Fruit fly (Drosophila melanogaster) whole organism, embryonic: Measurements from ENCODE around the gene SsRbeta.

ENCODE experiments used
- Adf1 ChIP-seq: fragments of 200-800 bp; sonication (Bioruptor generic); IDR thresholded peaks from 2 replicates; pipeline ENCODE4 v1.3.6; 2022; ENCODE audit warnings: missing biosample characterization, missing genetic modification characterization
- C15 ChIP-seq: fragments of 200-800 bp; sonication (Bioruptor generic); IDR thresholded peaks from 3 replicates; pipeline ENCODE4 v1.3.6; 2022; ENCODE audit warnings: missing biosample characterization, missing genetic modification characterization
- CG10565 ChIP-seq: fragments of 200-800 bp; sonication (Bioruptor generic); optimal IDR thresholded peaks from 3 replicates; lab custom pipeline; 2016; ENCODE audit warnings: missing biosample characterization, mild to moderate bottlenecking, missing genetic modification characterization
- CG10654 ChIP-seq: fragments of 200-800 bp; sonication (Bioruptor generic); optimal IDR thresholded peaks from 2 replicates; lab custom pipeline; 2016; ENCODE audit warnings: missing biosample characterization, missing genetic modification characterization
- CG11695 ChIP-seq: fragments of 200-800 bp; sonication (Bioruptor generic); IDR thresholded peaks from 3 replicates; pipeline ENCODE4 v1.3.6; 2022; ENCODE audit warnings: missing biosample characterization, missing genetic modification characterization
- CG13287 ChIP-seq: fragments of 200-800 bp; sonication (Bioruptor generic); IDR thresholded peaks from 2 replicates; pipeline ENCODE4 v1.3.6; 2022; ENCODE audit warnings: missing biosample characterization, missing genetic modification characterization; ENCODE audit not compliant: partially characterized antibody
- CG14050 ChIP-seq: fragments of 200-800 bp; sonication (Bioruptor generic); IDR thresholded peaks from 3 replicates; pipeline ENCODE4 v1.3.6; 2022; ENCODE audit warnings: missing biosample characterization, missing genetic modification characterization
- CG17359 ChIP-seq: fragments of 200-800 bp; sonication (Bioruptor generic); optimal IDR thresholded peaks from 3 replicates; lab custom pipeline; 2018; ENCODE audit warnings: missing biosample characterization, mild to moderate bottlenecking, missing genetic modification characterization, moderate library complexity
- CG17829 ChIP-seq: fragments of 200-800 bp; optimal IDR thresholded peaks from 2 replicates; lab custom pipeline; 2019; ENCODE audit warnings: missing biosample characterization, mild to moderate bottlenecking, missing genetic modification characterization, moderate library complexity
- CG2202 ChIP-seq: fragments of 200-800 bp; sonication (Bioruptor generic); optimal IDR thresholded peaks from 2 replicates; lab custom pipeline; 2018; ENCODE audit warnings: missing biosample characterization, mild to moderate bottlenecking, missing genetic modification characterization
- CG2712 ChIP-seq: fragments of 200-800 bp; optimal IDR thresholded peaks from 3 replicates; lab custom pipeline; 2019; ENCODE audit warnings: missing biosample characterization, mild to moderate bottlenecking, missing genetic modification characterization, moderate library complexity
- CG30403 ChIP-seq: fragments of 200-800 bp; sonication (Bioruptor generic); optimal IDR thresholded peaks from 3 replicates; lab custom pipeline; 2016; ENCODE audit warnings: missing biosample characterization, missing genetic modification characterization
- CG31365 ChIP-seq: fragments of 200-800 bp; sonication (Bioruptor generic); optimal IDR thresholded peaks from 2 replicates; lab custom pipeline; 2018; ENCODE audit warnings: missing biosample characterization, mild to moderate bottlenecking, missing genetic modification characterization
- CG3281 ChIP-seq: fragments of 200-800 bp; sonication (Bioruptor generic); optimal IDR thresholded peaks from 3 replicates; lab custom pipeline; 2017; ENCODE audit warnings: missing biosample characterization, mild to moderate bottlenecking, missing genetic modification characterization
- CG3838 ChIP-seq: fragments of 200-800 bp; sonication (Bioruptor generic); optimal IDR thresholded peaks from 3 replicates; lab custom pipeline; 2016; ENCODE audit warnings: missing biosample characterization, missing genetic modification characterization
- CG6175 ChIP-seq: fragments of 200-800 bp; sonication (Bioruptor generic); IDR thresholded peaks from 3 replicates; pipeline ENCODE4 v1.3.6; 2022; ENCODE audit warnings: missing biosample characterization, missing genetic modification characterization
- CG6765 ChIP-seq: fragments of 200-800 bp; sonication (Bioruptor generic); optimal IDR thresholded peaks from 3 replicates; lab custom pipeline; 2017; ENCODE audit warnings: missing biosample characterization, mild to moderate bottlenecking, missing genetic modification characterization
- CG7357 ChIP-seq: fragments of 200-800 bp; sonication (Bioruptor generic); IDR thresholded peaks from 3 replicates; pipeline ENCODE4 v1.3.6; 2022; ENCODE audit warnings: missing biosample characterization, missing genetic modification characterization
- CG8290 ChIP-seq, 3 experiments: fragments of 200-800 bp; sonication (Bioruptor generic); optimal IDR thresholded peaks; 2 replicates each; lab custom pipeline; 2016 to 2019; ENCODE audit warnings: missing biosample characterization in 3 of 3, missing genetic modification characterization in 3 of 3, mild to moderate bottlenecking in 2 of 3, moderate library complexity in 1 of 3
- CG8478 ChIP-seq: fragments of >200 bp; optimal IDR thresholded peaks from 2 replicates; lab custom pipeline; 2018
- D19B ChIP-seq: fragments of 200-800 bp; sonication (Bioruptor generic); optimal IDR thresholded peaks from 2 replicates; lab custom pipeline; 2017; ENCODE audit warnings: missing biosample characterization, mild to moderate bottlenecking, missing genetic modification characterization
- Elba2 ChIP-seq: fragments of 200-800 bp; sonication (Bioruptor generic); optimal IDR thresholded peaks from 3 replicates; lab custom pipeline; 2016; ENCODE audit warnings: missing biosample characterization, missing genetic modification characterization
- Ets65A ChIP-seq: fragments of 200-800 bp; sonication (Bioruptor generic); peaks from one replicate; lab custom pipeline; 2016; ENCODE audit warnings: missing biosample characterization, missing genetic modification characterization
- HLH3B ChIP-seq: fragments of 200-800 bp; sonication (Bioruptor generic); IDR thresholded peaks from 2 replicates; pipeline ENCODE4 v1.3.6; 2022; ENCODE audit warnings: missing biosample characterization, missing genetic modification characterization
- HLH54F ChIP-seq: fragments of 200-800 bp; sonication (Bioruptor generic); optimal IDR thresholded peaks from 3 replicates; lab custom pipeline; 2016; ENCODE audit warnings: missing biosample characterization, missing genetic modification characterization
- Hr51 ChIP-seq, 2 experiments: fragments of 200-800 bp; sonication (Bioruptor generic); optimal IDR thresholded peaks; 2 replicates in 1 of 2; 3 replicates in 1 of 2; lab custom pipeline; 2016 to 2018; ENCODE audit warnings: missing biosample characterization in 2 of 2, missing genetic modification characterization in 2 of 2, mild to moderate bottlenecking in 1 of 2, moderate library complexity in 1 of 2
- Hr78 ChIP-seq, 2 experiments: fragments of 200-800 bp in 1 of 2; fragments of >200 bp in 1 of 2; sonication (Bioruptor generic) in 1 of 2; optimal IDR thresholded peaks; 2 replicates each; lab custom pipeline; 2017 to 2019; ENCODE audit warnings: missing biosample characterization in 2 of 2, missing genetic modification characterization in 2 of 2, mild to moderate bottlenecking in 1 of 2, moderate library complexity in 1 of 2
- Mes4 ChIP-seq: fragments of 200-800 bp; sonication (Bioruptor generic); optimal IDR thresholded peaks from 2 replicates; lab custom pipeline; 2016; ENCODE audit warnings: missing biosample characterization, missing genetic modification characterization
- al ChIP-seq: fragments of 200-800 bp; sonication (Bioruptor generic); IDR thresholded peaks from 2 replicates; pipeline ENCODE4 v1.3.6; 2022; ENCODE audit warnings: missing biosample characterization, missing genetic modification characterization
- ato ChIP-seq: fragments of 200-800 bp; sonication (Bioruptor generic); IDR thresholded peaks from 2 replicates; pipeline ENCODE4 v1.3.6; 2022; ENCODE audit warnings: missing biosample characterization, missing genetic modification characterization; ENCODE audit not compliant: partially characterized antibody
- chinmo ChIP-seq: fragments of 200-800 bp; sonication (Bioruptor generic); IDR thresholded peaks from 4 replicates; pipeline ENCODE4 v1.3.6; 2022; ENCODE audit warnings: missing biosample characterization, missing genetic modification characterization; ENCODE audit not compliant: partially characterized antibody
- croc ChIP-seq: fragments of 200-800 bp; sonication (Bioruptor generic); conservative IDR thresholded peaks from 3 replicates; pipeline ENCODE4 v1.3.6; 2022; ENCODE audit warnings: missing biosample characterization, missing genetic modification characterization
- cwo ChIP-seq: fragments of 200-800 bp; sonication (Bioruptor generic); optimal IDR thresholded peaks from 3 replicates; lab custom pipeline; 2017; ENCODE audit warnings: missing biosample characterization, missing genetic modification characterization, mild to moderate bottlenecking, moderate library complexity, missing genetic modification reagents
- esg ChIP-seq: fragments of 200-800 bp; sonication (Bioruptor generic); conservative IDR thresholded peaks from 2 replicates; pipeline ENCODE4 v1.3.6; 2022; ENCODE audit warnings: missing biosample characterization, missing genetic modification characterization
- fd64A ChIP-seq: fragments of 200-800 bp; sonication (Bioruptor generic); optimal IDR thresholded peaks from 3 replicates; lab custom pipeline; 2018; ENCODE audit warnings: missing biosample characterization, mild to moderate bottlenecking, missing genetic modification characterization
- gfzf ChIP-seq: fragments of 200-800 bp; sonication (Bioruptor generic); optimal IDR thresholded peaks from 2 replicates; lab custom pipeline; 2016; ENCODE audit warnings: missing biosample characterization, mild to moderate bottlenecking, missing genetic modification characterization, moderate library complexity
- knrl ChIP-seq: fragments of 200-800 bp; sonication (Bioruptor generic); IDR thresholded peaks from 3 replicates; pipeline ENCODE4 v1.3.6; 2022; ENCODE audit warnings: missing biosample characterization, missing genetic modification characterization; ENCODE audit not compliant: partially characterized antibody
- lmd ChIP-seq: fragments of 200-800 bp; sonication (Bioruptor generic); IDR thresholded peaks from 2 replicates; pipeline ENCODE4 v1.3.6; 2022; ENCODE audit warnings: missing biosample characterization, missing genetic modification characterization
- lov ChIP-seq, 2 experiments: fragments of 200-800 bp in 1 of 2; fragments of >200 bp in 1 of 2; sonication (Bioruptor generic) in 1 of 2; IDR thresholded peaks in 1 of 2; optimal IDR thresholded peaks in 1 of 2; 2 replicates in 1 of 2; 3 replicates in 1 of 2; pipeline versions ENCODE4 v1.3.6 to Lab custom; 2017 to 2022; ENCODE audit warnings: missing biosample characterization in 1 of 2, missing genetic modification characterization in 1 of 2
- pnt ChIP-seq: fragments of 200-800 bp; sonication (Bioruptor generic); optimal IDR thresholded peaks from 3 replicates; lab custom pipeline; 2016; ENCODE audit warnings: missing biosample characterization, missing genetic modification characterization
- pzg ChIP-seq: fragments of 200-800 bp; sonication (Bioruptor generic); optimal IDR thresholded peaks from 3 replicates; lab custom pipeline; 2018; ENCODE audit warnings: missing biosample characterization, mild to moderate bottlenecking, missing genetic modification characterization, moderate library complexity
- row ChIP-seq: fragments of 200-800 bp; sonication (Bioruptor generic); IDR thresholded peaks from 3 replicates; pipeline ENCODE4 v1.3.6; 2022; ENCODE audit warnings: missing biosample characterization, missing genetic modification characterization
- slou ChIP-seq: fragments of 200-800 bp; sonication (Bioruptor generic); optimal IDR thresholded peaks from 3 replicates; lab custom pipeline; 2016; ENCODE audit warnings: missing biosample characterization, missing genetic modification characterization
- sr ChIP-seq: fragments of 200-800 bp; sonication (Bioruptor generic); IDR thresholded peaks from 3 replicates; pipeline ENCODE4 v1.3.6; 2022; ENCODE audit warnings: missing biosample characterization, missing genetic modification characterization
- tap ChIP-seq: fragments of 200-800 bp; optimal IDR thresholded peaks from 3 replicates; lab custom pipeline; 2019; ENCODE audit warnings: missing biosample characterization, mild to moderate bottlenecking, missing genetic modification characterization, moderate library complexity
- twi ChIP-seq: fragments of 200-800 bp; optimal IDR thresholded peaks from 2 replicates; lab custom pipeline; 2019; ENCODE audit warnings: missing biosample characterization, mild to moderate bottlenecking, missing genetic modification characterization, moderate library complexity
- wor ChIP-seq: fragments of 200-800 bp; sonication (Bioruptor generic); IDR thresholded peaks from 2 replicates; pipeline ENCODE4 v1.3.6; 2022; ENCODE audit warnings: missing biosample characterization, missing genetic modification characterization

Gene SsRbeta

DNA sequence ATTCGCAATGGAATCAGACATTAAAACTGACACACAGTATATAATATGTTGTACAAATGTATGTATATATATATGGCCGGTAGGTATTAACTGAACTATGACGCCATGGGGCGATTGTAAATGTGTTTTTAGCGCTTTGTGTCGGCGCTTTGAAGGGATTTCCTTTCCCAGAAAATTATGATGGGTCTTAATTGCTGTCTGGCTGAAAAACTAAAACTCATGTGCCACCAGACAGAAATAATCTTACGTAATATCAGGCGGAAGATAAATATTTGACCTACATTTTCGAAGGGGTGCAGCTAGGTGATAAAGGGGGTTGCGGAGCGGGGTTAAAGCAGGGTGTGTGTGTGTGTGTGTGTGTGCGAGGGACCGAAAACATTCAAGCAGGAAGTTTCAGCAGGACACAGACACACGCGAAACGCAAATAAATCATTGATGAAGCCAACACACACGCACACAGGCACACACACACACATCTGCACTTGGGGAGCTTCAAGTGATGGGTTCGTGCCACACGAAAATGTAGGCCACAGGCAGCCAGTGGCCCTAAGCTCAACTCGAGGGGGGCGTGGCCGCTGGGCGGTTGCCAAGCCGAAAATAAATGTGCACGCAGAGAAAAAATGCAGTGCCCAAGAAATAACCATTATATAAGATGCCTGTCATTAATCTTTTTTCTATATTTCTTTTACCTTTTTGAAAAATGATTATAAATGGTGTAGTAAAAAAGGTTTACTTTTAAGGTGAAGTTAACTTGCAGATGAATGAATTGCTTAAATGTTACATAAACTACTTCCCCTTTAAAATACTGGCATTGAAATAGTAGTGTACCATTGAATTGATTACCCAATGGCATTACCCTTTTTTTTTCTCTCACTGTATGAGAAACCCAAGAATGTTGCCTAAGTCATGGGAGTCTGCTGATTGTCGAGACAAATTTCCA, 28.1 kb downstream of the SsRbeta start (continued):
- no peak; the same call in 2 of the 3 replicates for TF ChIP-seq croc (GFP tag; lab: Robert Waterston, UW)
- no peak for TF ChIP-seq slou (GFP tag; lab: Kevin White, UChicago)
- no peak for TF ChIP-seq CG13287 (GFP tag; lab: Robert Waterston, UW)
- peak; percentile 20 for TF ChIP-seq Mes4 (GFP tag; lab: Kevin White, UChicago)
- peak; percentile 5 for TF ChIP-seq tap (tag; lab: Kevin White, UChicago)
- TF ChIP-seq Adf1 (GFP tag; lab: Robert Waterston, UW) = no peak
- no peak for TF ChIP-seq CG6765 (GFP tag; lab: Kevin White, UChicago)
- TF ChIP-seq wor (GFP tag; lab: Robert Waterston, UW) = 0 out of 2 replicates have a peak, but pooled peaks have one; percentile 26
- TF ChIP-seq C15 (GFP tag; lab: Robert Waterston, UW) = no peak
- TF ChIP-seq Elba2 (GFP tag; lab: Kevin White, UChicago) = no peak
- no peak for TF ChIP-seq lov (optimal IDR thresholded peaks at IDR 0.05; lab: Kevin White, UChicago)
- TF ChIP-seq lov (GFP tag; IDR thresholded peaks at IDR 0.05; lab: Robert Waterston, UW) = no peak
- TF ChIP-seq twi (tag; lab: Kevin White, UChicago) = no peak
- peak; percentile 21 for TF ChIP-seq CG17829 (tag; lab: Kevin White, UChicago)
- peak; percentile 10 for TF ChIP-seq CG8290 (GFP tag; optimal IDR thresholded peaks at IDR 0.05; lab: Kevin White, UChicago)
- no peak for TF ChIP-seq CG8290 (tag; optimal IDR thresholded peaks at IDR 0.05; lab: Kevin White, UChicago)
- peak; percentile 10 for TF ChIP-seq pnt (GFP tag; lab: Kevin White, UChicago)
- no peak for TF ChIP-seq sr
- peak; percentile 66 for TF ChIP-seq row
- TF ChIP-seq CG10565 (GFP tag; lab: Kevin White, UChicago) = no peak
- TF ChIP-seq Ets65A (GFP tag; lab: Kevin White, UChicago) = peak; percentile 90
- TF ChIP-seq CG17359 (tag; lab: Kevin White, UChicago) = peak; percentile 60
- TF ChIP-seq CG3838 (GFP tag; lab: Kevin White, UChicago) = no peak
- TF ChIP-seq CG6175 (GFP tag; lab: Robert Waterston, UW) = no peak
- TF ChIP-seq HLH54F (GFP tag; lab: Kevin White, UChicago) = peak; percentile 34
- TF ChIP-seq fd64A (GFP tag; lab: Kevin White, UChicago) = no peak
- TF ChIP-seq CG14050 = no peak
- TF ChIP-seq cwo (GFP tag; lab: Kevin White, UChicago) = no peak
- TF ChIP-seq CG2712 = peak; percentile 58
- 0 out of 3 replicates have a peak, but pooled peaks have one; percentile 15 for TF ChIP-seq CG7357 (GFP tag; lab: Robert Waterston, UW)
- TF ChIP-seq CG2202 (tag; lab: Kevin White, UChicago) = no peak
- no peak for TF ChIP-seq knrl
- TF ChIP-seq CG10654 (GFP tag; lab: Kevin White, UChicago) = peak; percentile 16
- TF ChIP-seq Hr78 (GFP tag; optimal IDR thresholded peaks at IDR 0.05; lab: Kevin White, UChicago) = no peak
- no peak for TF ChIP-seq CG8478 (lab: Kevin White, UChicago)
- TF ChIP-seq ato (GFP tag; lab: Robert Waterston, UW) = no peak
- TF ChIP-seq CG30403 (GFP tag; lab: Kevin White, UChicago) = peak; percentile 71
- no peak for TF ChIP-seq pzg (GFP tag; lab: Kevin White, UChicago)
- TF ChIP-seq esg (GFP tag; lab: Robert Waterston, UW) = peak; percentile 55; the same call in 1 of the 2 replicates
- peak; percentile 57; the same call in 1 of the 3 replicates for TF ChIP-seq CG11695 (GFP tag; lab: Robert Waterston, UW)
- TF ChIP-seq D19B = peak; percentile 3
- TF ChIP-seq CG3281 (GFP tag; lab: Kevin White, UChicago) = peak; percentile 59
- peak; percentile 35 to 68 for TF ChIP-seq Hr51 (GFP tag; optimal IDR thresholded peaks at IDR 0.05; lab: Kevin White, UChicago)
- no peak for TF ChIP-seq gfzf (GFP tag; lab: Kevin White, UChicago)
- TF ChIP-seq HLH3B = peak; percentile 41; the same call in 1 of the 2 replicates
- no peak for TF ChIP-seq CG31365 (tag; lab: Kevin White, UChicago)
- no peak for TF ChIP-seq al (GFP tag; lab: Robert Waterston, UW)
- TF ChIP-seq chinmo (GFP tag; lab: Robert Waterston, UW) = no peak
- peak; percentile 50 for TF ChIP-seq lmd (GFP tag; lab: Robert Waterston, UW)
